Worm (Caenorhabditis elegans) whole organism, L4 larva: ENCODE data around the gene F35H8.12.
A peak's percentile ranks its signal among the peaks of the same experiment; 100 is the strongest.

ENCODE experiments used
- D1046.2 ChIP-seq: fragments of 200-800 bp; sonication (Bioruptor generic); IDR thresholded peaks from 2 replicates; pipeline ENCODE4 v1.3.6; 2022; ENCODE audit warnings: missing genetic modification characterization, missing compliant biosample characterization
- F10B5.3 ChIP-seq: sonication (generic microtip); optimal IDR thresholded peaks from 2 replicates; lab custom pipeline; 2016; ENCODE audit warnings: mild to moderate bottlenecking, missing genetic modification characterization, missing compliant biosample characterization
- F37D6.2 ChIP-seq: sonication (generic microtip); optimal IDR thresholded peaks from 2 replicates; lab custom pipeline; 2016; ENCODE audit warnings: mild to moderate bottlenecking, missing genetic modification characterization, missing compliant biosample characterization
- F49E8.2 ChIP-seq: sonication (generic microtip); optimal IDR thresholded peaks from 2 replicates; lab custom pipeline; 2016; ENCODE audit warnings: missing compliant biosample characterization, mild to moderate bottlenecking, missing genetic modification characterization, borderline replicate concordance
- R02D3.7 ChIP-seq: fragments of 150-350 bp; sonication (generic microtip); optimal IDR thresholded peaks from 3 replicates; lab custom pipeline; 2014; ENCODE audit warnings: missing biosample characterization, missing genetic modification characterization
- T20F7.1 ChIP-seq: fragments of 200-800 bp; sonication (Bioruptor generic); optimal IDR thresholded peaks from 2 replicates; lab custom pipeline; 2018; ENCODE audit warnings: mild to moderate bottlenecking, missing genetic modification characterization, missing compliant biosample characterization
- T26A8.4 ChIP-seq: fragments of 200-800 bp; sonication (Bioruptor generic); IDR thresholded peaks from 2 replicates; pipeline ENCODE4 v1.3.6; 2022; ENCODE audit warnings: missing genetic modification characterization, missing compliant biosample characterization
- Y48G9A.11 ChIP-seq: fragments of 200-800 bp; sonication (Bioruptor generic); IDR thresholded peaks from 2 replicates; pipeline ENCODE4 v1.3.6; 2022; ENCODE audit warnings: missing genetic modification reagents, missing genetic modification characterization, missing compliant biosample characterization
- Y75B8A.6 ChIP-seq: fragments of 200-800 bp; sonication (Bioruptor generic); IDR thresholded peaks from 2 replicates; pipeline ENCODE4 v1.3.6; 2022; ENCODE audit warnings: missing genetic modification reagents, missing genetic modification characterization, missing compliant biosample characterization
- ZK337.2 ChIP-seq: fragments of 200-800 bp; sonication (Bioruptor generic); IDR thresholded peaks from 2 replicates; pipeline ENCODE4 v1.3.6; 2022; ENCODE audit warnings: missing genetic modification reagents, missing genetic modification characterization, missing compliant biosample characterization
- ZK546.5 ChIP-seq, 2 experiments: sonication (generic microtip); optimal IDR thresholded peaks; 2 replicates each; lab custom pipeline; 2017; ENCODE audit warnings: missing biosample characterization in 2 of 2, missing genetic modification characterization in 2 of 2
- aha-1 ChIP-seq: fragments of 150-350 bp; peaks from one replicate; lab custom pipeline; 2014; ENCODE audit warnings: missing biosample characterization, missing genetic modification characterization
- arid-1 ChIP-seq: fragments of 200-800 bp; sonication (Bioruptor generic); conservative IDR thresholded peaks from 2 replicates; pipeline ENCODE4 v1.3.6; 2022; ENCODE audit warnings: missing genetic modification reagents, missing genetic modification characterization, missing compliant biosample characterization
- attf-4 ChIP-seq: sonication (generic microtip); optimal IDR thresholded peaks from 3 replicates; lab custom pipeline; 2017; ENCODE audit warnings: missing biosample characterization, missing genetic modification characterization
- ceh-28 ChIP-seq: fragments of 150-350 bp; optimal IDR thresholded peaks from 2 replicates; lab custom pipeline; 2014; ENCODE audit warnings: missing biosample characterization, missing genetic modification reagents, missing genetic modification characterization
- ceh-82 ChIP-seq: sonication (generic microtip); optimal IDR thresholded peaks from 2 replicates; lab custom pipeline; 2017; ENCODE audit warnings: missing biosample characterization, missing genetic modification characterization
- ces-1 ChIP-seq: fragments of 150-350 bp; sonication (generic microtip); optimal IDR thresholded peaks from 4 replicates; lab custom pipeline; 2014; ENCODE audit warnings: missing biosample characterization, missing genetic modification reagents, missing genetic modification characterization
- ctbp-1 ChIP-seq: fragments of 200-800 bp; sonication (Bioruptor generic); IDR thresholded peaks from 2 replicates; pipeline ENCODE4 v1.3.6; 2022; ENCODE audit warnings: missing genetic modification reagents, missing genetic modification characterization, missing compliant biosample characterization
- dmd-6 ChIP-seq: fragments of 200-800 bp; sonication (Bioruptor generic); IDR thresholded peaks from 2 replicates; pipeline ENCODE4 v1.3.6; 2022; ENCODE audit warnings: missing genetic modification reagents, missing genetic modification characterization, missing compliant biosample characterization
- dmd-8 ChIP-seq: fragments of 200-800 bp; sonication (Bioruptor generic); IDR thresholded peaks from 2 replicates; pipeline ENCODE4 v1.3.6; 2022; ENCODE audit warnings: missing genetic modification characterization, missing compliant biosample characterization
- dpl-1 ChIP-seq: fragments of 150-350 bp; optimal IDR thresholded peaks from 2 replicates; lab custom pipeline; 2014; ENCODE audit warnings: missing biosample characterization, missing genetic modification reagents, missing genetic modification characterization
- duxl-1 ChIP-seq: sonication (generic microtip); optimal IDR thresholded peaks from 2 replicates; lab custom pipeline; 2016; ENCODE audit warnings: mild to moderate bottlenecking, missing genetic modification characterization, moderate library complexity, missing compliant biosample characterization; ENCODE audit not compliant: poor library complexity
- dve-1 ChIP-seq: sonication (generic microtip); optimal IDR thresholded peaks from 2 replicates; lab custom pipeline; 2017; ENCODE audit warnings: antibody characterized with exemption, mild to moderate bottlenecking, missing genetic modification characterization, missing compliant biosample characterization; ENCODE audit not compliant: insufficient read depth
- fkh-10 ChIP-seq: fragments of 150-350 bp; optimal IDR thresholded peaks from 2 replicates; lab custom pipeline; 2014; ENCODE audit warnings: missing biosample characterization, missing genetic modification reagents, missing genetic modification characterization
- fos-1 ChIP-seq: fragments of 150-350 bp; optimal IDR thresholded peaks from 2 replicates; lab custom pipeline; 2014; ENCODE audit warnings: missing biosample characterization, missing genetic modification characterization
- hmg-1.1 ChIP-seq: fragments of 200-800 bp; sonication (Bioruptor generic); IDR thresholded peaks from 2 replicates; pipeline ENCODE4 v1.3.6; 2022; ENCODE audit warnings: missing genetic modification reagents, missing genetic modification characterization, missing compliant biosample characterization
- lin-13 ChIP-seq: fragments of 150-350 bp; optimal IDR thresholded peaks from 2 replicates; lab custom pipeline; 2014; ENCODE audit warnings: missing biosample characterization, missing genetic modification reagents, missing genetic modification characterization
- lin-39 ChIP-seq: fragments of 150-350 bp; optimal IDR thresholded peaks from 2 replicates; lab custom pipeline; 2014; ENCODE audit warnings: missing biosample characterization, missing genetic modification reagents, missing genetic modification characterization
- lir-3 ChIP-seq: sonication (generic microtip); optimal IDR thresholded peaks from 2 replicates; lab custom pipeline; 2016; ENCODE audit warnings: mild to moderate bottlenecking, missing genetic modification characterization, missing compliant biosample characterization
- lsy-2 ChIP-seq, 2 experiments: fragments of 150-350 bp in 1 of 2; sonication (generic microtip) in 1 of 2; optimal IDR thresholded peaks; 2 replicates each; lab custom pipeline; 2014 to 2017; ENCODE audit warnings: missing biosample characterization in 2 of 2, missing genetic modification characterization in 2 of 2
- mep-1 ChIP-seq: fragments of 150-350 bp; sonication (generic microtip); optimal IDR thresholded peaks from 3 replicates; lab custom pipeline; 2014; ENCODE audit warnings: missing biosample characterization, missing genetic modification characterization
- mxl-2 ChIP-seq: fragments of 200-800 bp; sonication (Bioruptor generic); conservative IDR thresholded peaks from 2 replicates; pipeline ENCODE4 v1.3.6; 2022; ENCODE audit warnings: missing genetic modification reagents, missing genetic modification characterization, missing compliant biosample characterization
- nhr-10 ChIP-seq: fragments of 150-350 bp; optimal IDR thresholded peaks from 2 replicates; lab custom pipeline; 2014; ENCODE audit warnings: missing biosample characterization, missing genetic modification characterization
- nhr-11 ChIP-seq: fragments of 150-350 bp; optimal IDR thresholded peaks from 2 replicates; lab custom pipeline; 2014; ENCODE audit warnings: missing biosample characterization, missing genetic modification characterization
- nhr-28 ChIP-seq: fragments of 150-350 bp; optimal IDR thresholded peaks from 2 replicates; lab custom pipeline; 2014; ENCODE audit warnings: missing biosample characterization, missing genetic modification characterization
- nhr-41 ChIP-seq: fragments of 200-800 bp; sonication (Bioruptor generic); IDR thresholded peaks from 2 replicates; pipeline ENCODE4 v1.3.6; 2022; ENCODE audit warnings: missing genetic modification reagents, missing genetic modification characterization, missing compliant biosample characterization
- nhr-76 ChIP-seq: fragments of 150-350 bp; optimal IDR thresholded peaks from 2 replicates; lab custom pipeline; 2014; ENCODE audit warnings: missing biosample characterization, missing genetic modification characterization
- pqm-1 ChIP-seq: sonication (generic microtip); optimal IDR thresholded peaks from 2 replicates; lab custom pipeline; 2017; ENCODE audit warnings: missing biosample characterization, missing genetic modification characterization
- rbr-2 ChIP-seq: sonication (generic microtip); optimal IDR thresholded peaks from 2 replicates; lab custom pipeline; 2016; ENCODE audit warnings: missing genotype, missing genetic modification characterization, missing compliant biosample characterization
- skn-1 ChIP-seq: fragments of 150-350 bp; optimal IDR thresholded peaks from 2 replicates; lab custom pipeline; 2014; ENCODE audit warnings: missing biosample characterization, missing genetic modification characterization
- snpc-4 ChIP-seq: fragments of 150-350 bp; optimal IDR thresholded peaks from 2 replicates; lab custom pipeline; 2014; ENCODE audit warnings: missing biosample characterization, missing genetic modification characterization
- spr-1 ChIP-seq: sonication (generic microtip); optimal IDR thresholded peaks from 2 replicates; lab custom pipeline; 2016; ENCODE audit warnings: mild to moderate bottlenecking, missing genetic modification characterization, missing compliant biosample characterization
- spr-3 ChIP-seq: fragments of 200-800 bp; sonication (Bioruptor generic); optimal IDR thresholded peaks from 2 replicates; lab custom pipeline; 2018; ENCODE audit warnings: mild to moderate bottlenecking, missing genetic modification characterization, missing compliant biosample characterization
- tag-97 ChIP-seq: fragments of 200-800 bp; sonication (Bioruptor generic); IDR thresholded peaks from 2 replicates; pipeline ENCODE4 v1.3.6; 2022; ENCODE audit warnings: missing genetic modification characterization, missing compliant biosample characterization
- tra-1 ChIP-seq: fragments of 200-800 bp; sonication (Bioruptor generic); IDR thresholded peaks from 2 replicates; pipeline ENCODE4 v1.3.6; 2022; ENCODE audit warnings: missing genetic modification reagents, missing genetic modification characterization, missing compliant biosample characterization
- unc-62 ChIP-seq, 3 experiments: fragments of 150-350 bp in 1 of 3; sonication (generic microtip); optimal IDR thresholded peaks in 2 of 3; peaks in 1 of 3; 1 replicate in 1 of 3; 2 replicates in 2 of 3; lab custom pipeline; 2014 to 2017; ENCODE audit warnings: missing biosample characterization in 3 of 3, missing genetic modification characterization in 3 of 3, missing genetic modification reagents in 3 of 3, missing genotype in 1 of 3
- vab-7 ChIP-seq: fragments of 200-800 bp; sonication (Bioruptor generic); IDR thresholded peaks from 2 replicates; pipeline ENCODE4 v1.3.6; 2022; ENCODE audit warnings: missing genetic modification reagents, missing genetic modification characterization, missing compliant biosample characterization
- ztf-11 ChIP-seq: fragments of 150-350 bp; optimal IDR thresholded peaks from 2 replicates; lab custom pipeline; 2014; ENCODE audit warnings: missing biosample characterization, missing genetic modification characterization

F35H8.12 gene

ce11 chrII:9586734-9587209 is 35.1 kb downstream of the F35H8.12 start, which contains the start of gene ugt-58 (continued):
- no peak for TF ChIP-seq snpc-4 (tag; lab: Kevin White, UChicago)
- TF ChIP-seq lsy-2 (tag; optimal IDR thresholded peaks at IDR 0.05; lab: Kevin White, UChicago) = no peak
- no peak for TF ChIP-seq mep-1 (tag; lab: Kevin White, UChicago)
- no peak for TF ChIP-seq Y75B8A.6
- TF ChIP-seq F10B5.3 (tag; lab: Kevin White, UChicago) = no peak
- no peak for TF ChIP-seq vab-7
- no peak for TF ChIP-seq ces-1 (GFP tag; lab: Kevin White, UChicago)
- TF ChIP-seq nhr-11 (tag; lab: Kevin White, UChicago) = no peak
- no peak for TF ChIP-seq lir-3 (tag; lab: Kevin White, UChicago)
- no peak for TF ChIP-seq tra-1
- no peak for TF ChIP-seq dpl-1 (GFP tag; lab: Kevin White, UChicago)
- no peak for TF ChIP-seq ceh-82
- no peak for TF ChIP-seq ZK337.2 (GFP tag; lab: Robert Waterston, UW)
- TF ChIP-seq fkh-10 (GFP tag; lab: Kevin White, UChicago) = no peak

ce11 chrII:9589667-9590066 is 38.0 kb downstream of the F35H8.12 start, which contains the start of gene eral-1:
TSS of gene eral-1 (minus strand) at chrII:9589767.
- TF ChIP-seq duxl-1 (no peak), dmd-8 (no peak), spr-1 (tag; lab: Kevin White, UChicago) (no peak), ceh-28 (tag; lab: Kevin White, UChicago) (no peak), ctbp-1 (GFP tag; lab: Robert Waterston, UW) (no peak), Y48G9A.11 (GFP tag; lab: Robert Waterston, UW) (no peak), D1046.2 (no peak), nhr-28 (no peak)

ce11 chrII:9591071-9591470 is 39.4 kb downstream of the F35H8.12 start, which contains the start of the genes E02H1.1 and tag-124:
TSS of gene E02H1.1 (minus strand) at chrII:9591164.
TSS of gene tag-124 (plus strand) at chrII:9591292.
- TF ChIP-seq attf-4 (tag; lab: Kevin White, UChicago) = no peak
- TF ChIP-seq nhr-41 (GFP tag; lab: Robert Waterston, UW) = no peak
- TF ChIP-seq fkh-10 (GFP tag; lab: Kevin White, UChicago) = no peak
- TF ChIP-seq Y48G9A.11 (GFP tag; lab: Robert Waterston, UW) = peak; percentile 70; the same call in 1 of the 2 replicates
- TF ChIP-seq nhr-28 = peak; percentile 35
- peak; percentile 82 for TF ChIP-seq T20F7.1
- TF ChIP-seq F10B5.3 (tag; lab: Kevin White, UChicago) = no peak
- no peak for TF ChIP-seq arid-1 (GFP tag; lab: Robert Waterston, UW)
- no peak for TF ChIP-seq lin-13 (GFP tag; lab: Kevin White, UChicago)
- no peak for TF ChIP-seq lir-3 (tag; lab: Kevin White, UChicago)
- TF ChIP-seq R02D3.7 = no peak
- TF ChIP-seq hmg-1.1 (GFP tag; lab: Robert Waterston, UW) = peak; percentile 62
- no peak for TF ChIP-seq pqm-1 (tag; lab: Kevin White, UChicago)
- TF ChIP-seq tag-97 (GFP tag; lab: Robert Waterston, UW) = 0 out of 2 replicates have a peak, but pooled peaks have one; percentile 51
- TF ChIP-seq lin-39 (tag; lab: Kevin White, UChicago) = no peak
- peak; percentile 66 for TF ChIP-seq dve-1
- TF ChIP-seq Y75B8A.6 = no peak
- no peak for TF ChIP-seq fos-1 (tag; lab: Kevin White, UChicago)
- peak; percentile 73 for TF ChIP-seq dmd-6
- no peak for TF ChIP-seq mxl-2 (GFP tag; lab: Robert Waterston, UW)
- TF ChIP-seq F49E8.2 (tag; lab: Kevin White, UChicago) = peak; percentile 45
- TF ChIP-seq ztf-11 (tag; lab: Kevin White, UChicago) = no peak
- no peak for TF ChIP-seq skn-1 (tag; lab: Kevin White, UChicago)
- no peak for TF ChIP-seq ceh-28 (tag; lab: Kevin White, UChicago)
- peak; percentile 69 for TF ChIP-seq mep-1 (tag; lab: Kevin White, UChicago)
- TF ChIP-seq nhr-10 = no peak
- no peak for TF ChIP-seq nhr-76 (tag; lab: Kevin White, UChicago)
- no peak for TF ChIP-seq F37D6.2 (tag; lab: Kevin White, UChicago)
- peak; percentile 46 for TF ChIP-seq rbr-2 (tag; lab: Kevin White, UChicago)
- TF ChIP-seq ZK546.5 (tag; optimal IDR thresholded peaks at IDR 0.05; lab: Kevin White, UChicago) = no peak
- peak; percentile 49 for TF ChIP-seq aha-1 (tag; lab: Kevin White, UChicago)
- TF ChIP-seq unc-62 (GFP tag; optimal IDR thresholded peaks at IDR 0.05 in 1 of 2; lab: Kevin White, UChicago) = no peak
- TF ChIP-seq unc-62 (tag; optimal IDR thresholded peaks at IDR 0.05; lab: Kevin White, UChicago) = no peak
- peak; percentile 65; the same call in 1 of the 2 replicates for TF ChIP-seq tra-1
- no peak for TF ChIP-seq T26A8.4 (GFP tag; lab: Robert Waterston, UW)
- TF ChIP-seq spr-3 (GFP tag; lab: Kevin White, UChicago) = no peak
- 0 out of 2 replicates have a peak, but pooled peaks have one; percentile 31 for TF ChIP-seq ctbp-1 (GFP tag; lab: Robert Waterston, UW)
